Worm (Caenorhabditis elegans) whole organism, mixed stage, embryonic: Measurements from ENCODE around the gene clec-156.

Source experiments
- M03D4.4 ChIP-seq: sonication (generic microtip); optimal IDR thresholded peaks from 2 replicates; lab custom pipeline; 2017; ENCODE audit warnings: mild to moderate bottlenecking, missing genetic modification characterization, missing compliant biosample characterization
- lin-32 ChIP-seq: fragments of 200-800 bp; sonication (Bioruptor generic); optimal IDR thresholded peaks from 2 replicates; lab custom pipeline; 2018; ENCODE audit warnings: mild to moderate bottlenecking, missing genetic modification characterization, missing compliant biosample characterization
- mls-2 ChIP-seq: sonication (generic microtip); optimal IDR thresholded peaks from 2 replicates; lab custom pipeline; 2016; ENCODE audit warnings: mild to moderate bottlenecking, missing genetic modification characterization, moderate library complexity, missing compliant biosample characterization
- nhr-28 ChIP-seq: fragments of 150-350 bp; optimal IDR thresholded peaks from 2 replicates; lab custom pipeline; 2014; ENCODE audit warnings: missing biosample characterization, missing genetic modification characterization
- snpc-4 ChIP-seq: fragments of 150-350 bp; optimal IDR thresholded peaks from 2 replicates; lab custom pipeline; 2014; ENCODE audit warnings: missing biosample characterization, missing genetic modification characterization
- sptf-1 ChIP-seq: sonication (generic microtip); optimal IDR thresholded peaks from 2 replicates; lab custom pipeline; 2017; ENCODE audit warnings: mild to moderate bottlenecking, missing genetic modification characterization, moderate library complexity, missing compliant biosample characterization
- unc-39 ChIP-seq: fragments of 150-350 bp; optimal IDR thresholded peaks from 2 replicates; lab custom pipeline; 2014; ENCODE audit warnings: missing biosample characterization, missing genetic modification characterization

- TF ChIP-seq nhr-28 (no peak), sptf-1 (tag; lab: Kevin White, UChicago) (no peak), snpc-4 (tag; lab: Kevin White, UChicago) (no peak), mls-2 (tag; lab: Kevin White, UChicago) (no peak), lin-32 (no peak), unc-39 (tag; lab: Kevin White, UChicago) (no peak), M03D4.4 (tag; lab: Kevin White, UChicago) (no peak)
These were observed 24.7 kb upstream of the clec-156 start, which contains the start of gene C35D10.17 for ce11 chrIII:4866762-4867161.
